Worm (Caenorhabditis elegans) whole organism, mixed stage, embryonic: ENCODE results near the gene F49H12.7.
"Not testable (repeated sequence)": the region's sequence is repeated elsewhere in the genome, so short reads cannot be mapped to it uniquely, and the experiment has no call there.

Source experiments
- M03D4.4 ChIP-seq: sonication (generic microtip); optimal IDR thresholded peaks from 2 replicates; lab custom pipeline; 2017; ENCODE audit warnings: mild to moderate bottlenecking, missing genetic modification characterization, missing compliant biosample characterization
- bed-3 ChIP-seq: fragments of 200-800 bp; sonication (Bioruptor generic); optimal IDR thresholded peaks from 3 replicates; lab custom pipeline; 2018; ENCODE audit warnings: mild to moderate bottlenecking, missing genetic modification characterization, moderate library complexity, missing compliant biosample characterization
- blmp-1 ChIP-seq: fragments of 150-350 bp; optimal IDR thresholded peaks from 2 replicates; lab custom pipeline; 2014; ENCODE audit warnings: missing biosample characterization, missing genetic modification characterization
- ceh-39 ChIP-seq: fragments of 150-350 bp; optimal IDR thresholded peaks from 2 replicates; lab custom pipeline; 2014; ENCODE audit warnings: missing biosample characterization, missing genetic modification characterization
- ceh-43 ChIP-seq: fragments of 200-800 bp; sonication (Bioruptor generic); optimal IDR thresholded peaks from 2 replicates; lab custom pipeline; 2018; ENCODE audit warnings: mild to moderate bottlenecking, missing genetic modification characterization, moderate library complexity, missing compliant biosample characterization
- ceh-83 ChIP-seq: fragments of 200-800 bp; sonication (Bioruptor generic); optimal IDR thresholded peaks from 2 replicates; lab custom pipeline; 2018; ENCODE audit warnings: mild to moderate bottlenecking, missing genetic modification characterization, missing compliant biosample characterization
- cnd-1 ChIP-seq: fragments of 200-800 bp; sonication (Bioruptor generic); optimal IDR thresholded peaks from 2 replicates; lab custom pipeline; 2018; ENCODE audit warnings: mild to moderate bottlenecking, missing genetic modification characterization, missing compliant biosample characterization
- elt-1 ChIP-seq: sonication (generic microtip); optimal IDR thresholded peaks from 2 replicates; lab custom pipeline; 2017; ENCODE audit warnings: missing genetic modification characterization, mild to moderate bottlenecking, missing compliant biosample characterization, antibody characterized with exemption, moderate library complexity, borderline replicate concordance; ENCODE audit not compliant: insufficient read depth
- elt-3 ChIP-seq: fragments of 150-350 bp; optimal IDR thresholded peaks from 2 replicates; lab custom pipeline; 2014; ENCODE audit warnings: missing biosample characterization, missing genetic modification characterization
- flh-1 ChIP-seq: fragments of 200-800 bp; sonication (Bioruptor generic); optimal IDR thresholded peaks from 2 replicates; lab custom pipeline; 2018; ENCODE audit warnings: mild to moderate bottlenecking, missing genetic modification characterization, moderate library complexity, missing compliant biosample characterization
- hlh-1 ChIP-seq: fragments of 150-350 bp; optimal IDR thresholded peaks from 2 replicates; lab custom pipeline; 2014; ENCODE audit warnings: missing biosample characterization, missing genetic modification reagents, missing genetic modification characterization
- lin-32 ChIP-seq: fragments of 200-800 bp; sonication (Bioruptor generic); optimal IDR thresholded peaks from 2 replicates; lab custom pipeline; 2018; ENCODE audit warnings: mild to moderate bottlenecking, missing genetic modification characterization, missing compliant biosample characterization
- lsy-2 ChIP-seq: fragments of 150-350 bp; optimal IDR thresholded peaks from 2 replicates; lab custom pipeline; 2014; ENCODE audit warnings: missing biosample characterization, missing genetic modification characterization
- mab-5 ChIP-seq: fragments of 150-350 bp; optimal IDR thresholded peaks from 2 replicates; lab custom pipeline; 2014; ENCODE audit warnings: missing biosample characterization, missing genetic modification characterization
- mep-1 ChIP-seq: fragments of 150-350 bp; optimal IDR thresholded peaks from 2 replicates; lab custom pipeline; 2017; ENCODE audit warnings: missing biosample characterization, missing genetic modification reagents, missing genetic modification characterization, inconsistent platforms
- mls-2 ChIP-seq: sonication (generic microtip); optimal IDR thresholded peaks from 2 replicates; lab custom pipeline; 2016; ENCODE audit warnings: mild to moderate bottlenecking, missing genetic modification characterization, moderate library complexity, missing compliant biosample characterization
- nhr-12 ChIP-seq: fragments of 150-350 bp; optimal IDR thresholded peaks from 2 replicates; lab custom pipeline; 2014; ENCODE audit warnings: missing biosample characterization, missing genetic modification characterization
- nhr-2 ChIP-seq: fragments of 150-350 bp; optimal IDR thresholded peaks from 2 replicates; lab custom pipeline; 2014; ENCODE audit warnings: missing biosample characterization, missing genetic modification characterization
- nhr-237 ChIP-seq: fragments of 150-350 bp; optimal IDR thresholded peaks from 2 replicates; lab custom pipeline; 2014; ENCODE audit warnings: missing biosample characterization, missing genetic modification characterization
- nhr-28 ChIP-seq: fragments of 150-350 bp; optimal IDR thresholded peaks from 2 replicates; lab custom pipeline; 2014; ENCODE audit warnings: missing biosample characterization, missing genetic modification characterization
- nhr-76 ChIP-seq: sonication (generic microtip); optimal IDR thresholded peaks from 2 replicates; lab custom pipeline; 2017; ENCODE audit warnings: missing biosample characterization, missing genetic modification characterization
- sem-2 ChIP-seq: fragments of 200-800 bp; sonication (Bioruptor generic); optimal IDR thresholded peaks from 2 replicates; lab custom pipeline; 2018; ENCODE audit warnings: mild to moderate bottlenecking, missing genetic modification characterization, missing compliant biosample characterization
- snpc-4 ChIP-seq: fragments of 150-350 bp; optimal IDR thresholded peaks from 2 replicates; lab custom pipeline; 2014; ENCODE audit warnings: missing biosample characterization, missing genetic modification characterization
- sptf-1 ChIP-seq: sonication (generic microtip); optimal IDR thresholded peaks from 2 replicates; lab custom pipeline; 2017; ENCODE audit warnings: mild to moderate bottlenecking, missing genetic modification characterization, moderate library complexity, missing compliant biosample characterization
- tbx-8 ChIP-seq: fragments of 200-800 bp; sonication (Bioruptor generic); optimal IDR thresholded peaks from 2 replicates; lab custom pipeline; 2018; ENCODE audit warnings: mild to moderate bottlenecking, missing genetic modification characterization, moderate library complexity, missing compliant biosample characterization
- unc-120 ChIP-seq: sonication (generic microtip); optimal IDR thresholded peaks from 2 replicates; lab custom pipeline; 2017; ENCODE audit warnings: missing genetic modification characterization, missing compliant biosample characterization; ENCODE audit not compliant: poor library complexity, severe bottlenecking
- unc-39 ChIP-seq: fragments of 150-350 bp; optimal IDR thresholded peaks from 2 replicates; lab custom pipeline; 2014; ENCODE audit warnings: missing biosample characterization, missing genetic modification characterization
- unc-62 ChIP-seq: fragments of 150-350 bp; optimal IDR thresholded peaks from 2 replicates; lab custom pipeline; 2014; ENCODE audit warnings: missing biosample characterization, missing genetic modification reagents, missing genetic modification characterization
- zip-8 ChIP-seq: fragments of 150-350 bp; optimal IDR thresholded peaks from 2 replicates; lab custom pipeline; 2014; ENCODE audit warnings: missing biosample characterization, missing genetic modification characterization

F49H12.7 gene

ce11 chrX:2064730-2065129 is at the start of gene F49H12.7:
TSS of gene F49H12.7 (plus strand) at chrX:2065030.
- TF ChIP-seq ceh-43 (GFP tag; lab: Kevin White, UChicago) (no peak), tbx-8 (no peak), nhr-2 (tag; lab: Kevin White, UChicago) (no peak), hlh-1 (no peak), elt-3 (no peak), flh-1 (no peak), M03D4.4 (tag; lab: Kevin White, UChicago) (no peak), ceh-39 (tag; lab: Kevin White, UChicago) (no peak), elt-1 (tag; lab: Kevin White, UChicago) (no peak), mab-5 (no peak), ceh-83 (GFP tag; lab: Kevin White, UChicago) (no peak), unc-39 (tag; lab: Kevin White, UChicago) (no peak), bed-3 (GFP tag; lab: Kevin White, UChicago) (no peak), nhr-237 (no peak), sem-2 (GFP tag; lab: Kevin White, UChicago) (no peak), snpc-4 (no peak), cnd-1 (tag; lab: Kevin White, UChicago) (no peak), mls-2 (no peak), mep-1 (tag; lab: Kevin White, UChicago) (no peak), sptf-1 (no peak)

ce11 chrX:2018211-2018610 is 46.6 kb upstream of the F49H12.7 start:
- TF ChIP-seq nhr-12 (tag; lab: Kevin White, UChicago), result no peak
- TF ChIP-seq mls-2, result no peak
- no peak for TF ChIP-seq zip-8
- TF ChIP-seq flh-1, result no peak
- TF ChIP-seq lsy-2 (tag; lab: Kevin White, UChicago), result no peak
- no peak for TF ChIP-seq hlh-1
- TF ChIP-seq tbx-8, result no peak
- TF ChIP-seq elt-3, result no peak
- TF ChIP-seq sptf-1, result no peak
- TF ChIP-seq nhr-28 (tag; lab: Kevin White, UChicago), result no peak
- no peak for TF ChIP-seq nhr-76
- TF ChIP-seq mab-5, result no peak
- TF ChIP-seq sem-2 (GFP tag; lab: Kevin White, UChicago), result no peak

ce11 chrX:2018848-2019247 is 46.0 kb upstream of the F49H12.7 start, which contains the start of gene Y102A11A.3:
TSS of gene Y102A11A.3 (plus strand) at chrX:2019148.
- no peak for TF ChIP-seq lin-32 (GFP tag; lab: Kevin White, UChicago)
- TF ChIP-seq, all 35 proteins: peak for 0

- no peak for TF ChIP-seq nhr-28 (tag; lab: Kevin White, UChicago)
- TF ChIP-seq sptf-1, result no peak
- TF ChIP-seq blmp-1 (tag; lab: Kevin White, UChicago), result no peak
- no peak for TF ChIP-seq mep-1 (tag; lab: Kevin White, UChicago)
- TF ChIP-seq M03D4.4 (tag; lab: Kevin White, UChicago), result no peak
- no peak for TF ChIP-seq nhr-237
- TF ChIP-seq, all 35 proteins: peak for 0
These were observed 43.3 kb upstream of the F49H12.7 start for ce11 chrX:2021558-2021957.

- TF ChIP-seq nhr-237; mep-1 (tag; lab: Kevin White, UChicago); mls-2: not testable (repeated sequence)
These were observed 38.5 kb upstream of the F49H12.7 start, which contains the start of gene Y102A11A.2 for ce11 chrX:2026342-2026741. TSS of gene Y102A11A.2 (plus strand) at chrX:2026642.

- TF ChIP-seq unc-39 (tag; lab: Kevin White, UChicago) (no peak), lsy-2 (tag; lab: Kevin White, UChicago) (no peak), hlh-1 (no peak), nhr-28 (tag; lab: Kevin White, UChicago) (no peak), M03D4.4 (tag; lab: Kevin White, UChicago) (no peak), blmp-1 (tag; lab: Kevin White, UChicago) (no peak), unc-120 (tag; lab: Kevin White, UChicago) (no peak), elt-3 (no peak), nhr-12 (tag; lab: Kevin White, UChicago) (no peak), zip-8 (no peak), nhr-76 (no peak), nhr-237 (no peak), ceh-43 (GFP tag; lab: Kevin White, UChicago) (no peak), mls-2 (no peak), cnd-1 (tag; lab: Kevin White, UChicago) (no peak), unc-62 (GFP tag; lab: Kevin White, UChicago) (no peak), sem-2 (GFP tag; lab: Kevin White, UChicago) (no peak), mep-1 (tag; lab: Kevin White, UChicago) (no peak), bed-3 (GFP tag; lab: Kevin White, UChicago) (no peak)
These were observed 34.0 kb upstream of the F49H12.7 start for ce11 chrX:2030871-2031270.
